Fruit fly (Drosophila melanogaster): ENCODE measurements around the gene Rilpl.

dm6 chrX:1349255-1349654 lies 43.6 kb upstream of the Rilpl start, which contains the start of gene MTPAP:
- TF ChIP-seq cyc (GFP tag; optimal IDR thresholded peaks at IDR 0.05), result no peak
- TF ChIP-seq fd85E (GFP tag; optimal IDR thresholded peaks at IDR 0.05), result no peak
- no peak for TF ChIP-seq CG16779 (tag; optimal IDR thresholded peaks at IDR 0.05)
- no peak for TF ChIP-seq Gug (GFP tag; IDR thresholded peaks at IDR 0.05)
